Worm (Caenorhabditis elegans) whole organism, midembryonic: ENCODE results near the gene C55A6.7.

Experiments used
- T22C8.4 ChIP-seq: fragments of 200-800 bp; sonication (Bioruptor generic); IDR thresholded peaks from 2 replicates; pipeline ENCODE4 v1.3.6; 2022; ENCODE audit warnings: missing genetic modification characterization, missing compliant biosample characterization
- cog-1 ChIP-seq: sonication (generic microtip); optimal IDR thresholded peaks from 2 replicates; lab custom pipeline; 2016; ENCODE audit warnings: missing genetic modification characterization, missing compliant biosample characterization
- flt-1 ChIP-seq: fragments of 200-800 bp; sonication (Bioruptor generic); IDR thresholded peaks from 2 replicates; pipeline ENCODE4 v1.3.6; 2022; ENCODE audit warnings: missing genetic modification characterization, missing compliant biosample characterization

- TF ChIP-seq flt-1 (GFP tag; lab: Robert Waterston, UW): no peak
- no peak for TF ChIP-seq cog-1 (tag; lab: Kevin White, UChicago)
- no peak for TF ChIP-seq T22C8.4 (GFP tag; lab: Robert Waterston, UW)
These were observed 6.7 kb upstream of the C55A6.7 start for ce11 chrV:11526927-11527491.
